Worm (Caenorhabditis elegans): ENCODE measurements around the gene C56G2.9.

DNA sequence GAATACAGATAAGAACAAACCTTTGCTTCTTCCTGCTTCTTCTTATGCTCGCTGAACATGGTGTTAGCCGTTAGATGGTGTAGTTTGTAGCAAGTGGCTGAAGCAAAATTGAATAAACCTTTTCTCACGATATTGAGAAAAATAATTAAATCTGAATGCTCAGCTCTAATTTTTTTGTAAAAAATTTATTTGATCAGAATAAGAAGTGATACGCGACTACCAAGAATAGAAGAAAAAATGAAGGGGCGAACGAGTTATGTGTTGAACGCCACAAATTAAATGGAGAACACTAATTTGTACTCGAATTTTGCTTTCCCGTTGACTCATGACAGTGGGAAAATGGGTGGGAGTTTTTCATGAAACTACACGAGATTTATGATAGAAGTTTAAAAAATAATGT, at the start of gene C56G2.9:
- TF ChIP-seq ceh-36 (tag; optimal IDR thresholded peaks at IDR 0.05) (no peak), aly-1 (tag; optimal IDR thresholded peaks at IDR 0.05) (no peak), ets-7 (tag; optimal IDR thresholded peaks at IDR 0.05) (no peak), ama-1 (optimal IDR thresholded peaks at IDR 0.05) (no peak), ceh-13 (GFP tag; optimal IDR thresholded peaks at IDR 0.05) (no peak), tbx-37 (GFP tag; conservative IDR thresholded peaks at IDR 0.05) (no peak), tbx-11 (GFP tag; IDR thresholded peaks at IDR 0.05) (no peak), scrt-1 (GFP tag; IDR thresholded peaks at IDR 0.05) (no peak)

All from whole organism, early embryonic.